Fruit fly (Drosophila melanogaster): ENCODE data around the gene Fur1.

Gene Fur1

DNA sequence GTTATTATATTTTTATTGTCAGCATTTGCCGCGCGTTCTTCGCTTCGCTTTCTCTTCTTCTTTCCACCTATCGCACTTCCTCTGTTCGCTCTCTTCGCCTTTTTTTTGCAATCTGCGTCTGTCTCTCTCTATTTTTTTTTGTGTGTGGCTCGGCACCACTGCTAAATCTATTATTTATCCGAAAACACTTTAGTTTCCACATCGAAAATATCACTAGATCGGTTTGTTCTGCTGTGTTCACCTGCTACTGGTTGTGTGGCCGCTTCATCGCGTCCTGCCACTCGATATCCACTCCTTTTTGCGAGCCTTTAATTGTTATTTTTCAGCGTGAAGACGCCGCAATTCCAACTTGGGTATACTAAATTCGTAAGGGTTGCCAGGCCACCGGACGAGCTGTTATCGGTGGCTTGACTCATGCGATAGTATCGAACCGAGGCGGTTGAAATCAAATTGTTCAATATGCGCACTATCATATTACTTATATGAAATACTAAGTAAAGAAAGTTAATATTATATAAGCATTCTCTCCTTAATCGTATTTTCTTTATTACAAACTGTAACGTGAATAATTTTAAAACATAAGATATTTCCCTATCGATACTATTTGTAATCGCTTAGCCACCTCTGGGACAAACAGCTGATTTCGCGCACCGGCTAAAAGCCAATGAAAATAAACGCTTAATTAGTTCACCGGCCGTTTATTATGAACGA is 9.8 kb upstream of the Fur1 start, which contains the start of the genes XNP, CG42488 and CG5116 (continued):
- TF ChIP-seq Eip74EF (GFP tag; optimal IDR thresholded peaks at IDR 0.05) = no peak
- peak; percentile 43 for TF ChIP-seq CG7372 (GFP tag; IDR thresholded peaks at IDR 0.05)
- TF ChIP-seq HLHmδ (GFP tag; optimal IDR thresholded peaks at IDR 0.05) = no peak
- peak; percentile 34 for TF ChIP-seq CG33213 (GFP tag; optimal IDR thresholded peaks at IDR 0.05)
- TF ChIP-seq CG34422 (GFP tag; IDR thresholded peaks at IDR 0.05) = no peak; the same call in 2 of the 3 replicates
- TF ChIP-seq B-H2 (GFP tag; optimal IDR thresholded peaks at IDR 0.05) = peak; percentile 70
- TF ChIP-seq Trl (optimal IDR thresholded peaks at IDR 0.05) = peak in 1 of 2 experiments; percentile 54
- TF ChIP-seq Trl (GFP tag; optimal IDR thresholded peaks at IDR 0.05) = no peak
- no peak for TF ChIP-seq lov (optimal IDR thresholded peaks at IDR 0.05)
- TF ChIP-seq lov (GFP tag; IDR thresholded peaks at IDR 0.05) = no peak
- TF ChIP-seq tll (GFP tag; optimal IDR thresholded peaks at IDR 0.05) = peak in 1 of 2 experiments; percentile 39
- no peak for TF ChIP-seq Kr (GFP tag; optimal IDR thresholded peaks at IDR 0.05)
- no peak for TF ChIP-seq Sox102F (GFP tag; optimal IDR thresholded peaks at IDR 0.05)
- peak; percentile 99 for TF ChIP-seq unc-4 (GFP tag; IDR thresholded peaks at IDR 0.05; ENCODE audit: partially characterized antibody)
- peak; percentile 52 for TF ChIP-seq Dad (GFP tag; optimal IDR thresholded peaks at IDR 0.05)
- TF ChIP-seq wdn (GFP tag; IDR thresholded peaks at IDR 0.05) = no peak
- no peak for TF ChIP-seq CG10321 (GFP tag; IDR thresholded peaks at IDR 0.05)
- TF ChIP-seq CG12659 (GFP tag; optimal IDR thresholded peaks at IDR 0.05) = peak; percentile 79
- TF ChIP-seq Deaf1 (tag; optimal IDR thresholded peaks at IDR 0.05) = no peak
- no peak for TF ChIP-seq ab (GFP tag; optimal IDR thresholded peaks at IDR 0.05)
- TF ChIP-seq abd-A (tag; optimal IDR thresholded peaks at IDR 0.05) = no peak
- no peak for TF ChIP-seq sr (GFP tag; IDR thresholded peaks at IDR 0.05)
- TF ChIP-seq CG16813 (GFP tag; IDR thresholded peaks at IDR 0.05; ENCODE audit: partially characterized antibody) = peak; percentile 99
- TF ChIP-seq pb (GFP tag; optimal IDR thresholded peaks at IDR 0.05) = no peak
- TF ChIP-seq CG6683 (GFP tag; optimal IDR thresholded peaks at IDR 0.05) = no peak
- no peak for TF ChIP-seq CG12744 (GFP tag; optimal IDR thresholded peaks at IDR 0.05)
- TF ChIP-seq Lim3 (GFP tag; IDR thresholded peaks at IDR 0.05) = no peak
- TF ChIP-seq Pdp1 (GFP tag; optimal IDR thresholded peaks at IDR 0.05) = peak in 1 of 2 experiments; percentile 43
- no peak for TF ChIP-seq CG5180 (GFP tag; optimal IDR thresholded peaks at IDR 0.05)
- TF ChIP-seq CG34376 (GFP tag; optimal IDR thresholded peaks at IDR 0.05) = peak; percentile 61
- TF ChIP-seq CG32772 (GFP tag; IDR thresholded peaks at IDR 0.05) = no peak
- TF ChIP-seq CG14667 (GFP tag; IDR thresholded peaks at IDR 0.05) = no peak
- TF ChIP-seq CG17359 (tag; optimal IDR thresholded peaks at IDR 0.05) = no peak
- peak; percentile 15 for TF ChIP-seq Ssrp (tag; optimal IDR thresholded peaks at IDR 0.05)
- TF ChIP-seq wor (GFP tag; IDR thresholded peaks at IDR 0.05) = no peak
- TF ChIP-seq pum (GFP tag; optimal IDR thresholded peaks at IDR 0.05) = peak; percentile 24
- 0 out of 2 replicates have a peak, but pooled peaks have one; percentile 6 for TF ChIP-seq seq (GFP tag; IDR thresholded peaks at IDR 0.05)
- no peak for TF ChIP-seq E2f1 (GFP tag; IDR thresholded peaks at IDR 0.05)
- TF ChIP-seq ase (GFP tag; IDR thresholded peaks at IDR 0.05) = no peak
- peak; percentile 3 for TF ChIP-seq CG6765 (GFP tag; optimal IDR thresholded peaks at IDR 0.05)
- peak; percentile 37 for TF ChIP-seq Chrac-16 (GFP tag; optimal IDR thresholded peaks at IDR 0.05)
- TF ChIP-seq CG4424 (GFP tag; optimal IDR thresholded peaks at IDR 0.05) = peak; percentile 60
- TF ChIP-seq bowl (GFP tag; IDR thresholded peaks at IDR 0.05) = no peak
- peak in 1 of 2 experiments; percentile 25 for TF ChIP-seq chif (GFP tag; optimal IDR thresholded peaks at IDR 0.05)
- peak; percentile 70 for TF ChIP-seq CG13775 (GFP tag; optimal IDR thresholded peaks at IDR 0.05)
- no peak for TF ChIP-seq Atf3 (GFP tag; optimal IDR thresholded peaks at IDR 0.05)
- no peak for TF ChIP-seq pan (optimal IDR thresholded peaks at IDR 0.05)
- no peak for TF ChIP-seq pan (GFP tag; optimal IDR thresholded peaks at IDR 0.05 in 1 of 2, IDR thresholded peaks at IDR 0.05 in 1 of 2)
- no peak for TF ChIP-seq CG11696 (GFP tag; IDR thresholded peaks at IDR 0.05)
- TF ChIP-seq CG10565 (GFP tag; optimal IDR thresholded peaks at IDR 0.05) = no peak
